Worm (Caenorhabditis elegans): ENCODE data around the gene wrt-4.

wrt-4 gene

DNA sequence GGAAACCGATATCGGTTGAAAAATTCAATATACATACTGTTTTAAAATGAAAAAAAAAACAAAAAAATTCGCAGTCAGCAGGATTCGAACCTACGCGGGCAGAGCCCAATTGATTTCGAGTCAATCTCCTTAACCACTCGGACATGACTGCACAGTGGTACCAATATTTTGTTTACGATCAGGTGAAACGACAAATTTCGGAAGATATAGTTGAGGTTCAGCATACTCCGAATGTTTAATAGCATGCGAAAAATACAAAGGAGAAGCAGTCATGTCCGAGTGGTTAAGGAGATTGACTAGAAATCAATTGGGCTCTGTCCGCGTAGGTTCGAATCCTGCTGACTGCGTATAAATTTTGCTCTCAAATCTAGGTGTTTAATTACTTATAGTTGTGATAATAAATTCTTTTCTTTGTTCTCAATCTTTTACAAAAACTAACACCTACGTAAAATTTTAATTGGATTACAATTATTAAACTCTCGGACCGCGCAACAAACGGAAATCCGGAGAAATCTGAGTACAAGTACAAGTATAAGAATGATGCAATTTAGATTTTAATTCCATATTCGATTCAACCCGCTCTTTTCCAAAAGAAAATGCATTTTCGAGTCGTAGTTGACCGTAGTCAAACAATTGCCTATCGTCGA is 16.3 kb upstream of the wrt-4 start, which contains the start of gene Y7A5A.13 (continued):
- no peak for TF ChIP-seq Y95B8A.8 (GFP tag; IDR thresholded peaks at IDR 0.05)
- no peak for TF ChIP-seq bed-2 (GFP tag; IDR thresholded peaks at IDR 0.05)
- TF ChIP-seq ets-4 (GFP tag; optimal IDR thresholded peaks at IDR 0.05), result no peak
- peak; percentile 21 for TF ChIP-seq attf-5 (GFP tag; optimal IDR thresholded peaks at IDR 0.05)
- peak; percentile 79 for TF ChIP-seq him-1 (tag; optimal IDR thresholded peaks at IDR 0.05)
- no peak for TF ChIP-seq F57A8.1 (GFP tag; optimal IDR thresholded peaks at IDR 0.05)
- TF ChIP-seq B0035.1 (tag; optimal IDR thresholded peaks at IDR 0.05), result peak; percentile 6
- TF ChIP-seq lsy-27 (tag; optimal IDR thresholded peaks at IDR 0.05; ENCODE audit: borderline replicate concordance, insufficient read depth), result no peak
- TF ChIP-seq cebp-1 (GFP tag; IDR thresholded peaks at IDR 0.05), result no peak
- peak; percentile 30 for TF ChIP-seq cebp-1 (tag; optimal IDR thresholded peaks at IDR 0.05)
- TF ChIP-seq K11D2.4 (GFP tag; IDR thresholded peaks at IDR 0.05), result 0 out of 2 replicates have a peak, but pooled peaks have one; percentile 27
- peak; percentile 88 for TF ChIP-seq B0261.1 (tag; optimal IDR thresholded peaks at IDR 0.05)
- no peak for TF ChIP-seq hlh-12 (tag; optimal IDR thresholded peaks at IDR 0.05)
- TF ChIP-seq fkh-3 (tag; optimal IDR thresholded peaks at IDR 0.05), result no peak
- no peak for TF ChIP-seq sptf-2 (GFP tag; optimal IDR thresholded peaks at IDR 0.05)
- TF ChIP-seq hrde-1 (tag; optimal IDR thresholded peaks at IDR 0.05; ENCODE audit: borderline replicate concordance), result no peak
- no peak for TF ChIP-seq ama-1 (optimal IDR thresholded peaks at IDR 0.05)
- TF ChIP-seq ama-1 (GFP tag; optimal IDR thresholded peaks at IDR 0.05), result peak in 1 of 2 experiments; percentile 64
- 0 out of 2 replicates have a peak, but pooled peaks have one; percentile 11 for TF ChIP-seq Y79H2A.3 (GFP tag; conservative IDR thresholded peaks at IDR 0.05)
- no peak for TF ChIP-seq nhr-120 (GFP tag; IDR thresholded peaks at IDR 0.05)
- TF ChIP-seq sdz-38 (tag; optimal IDR thresholded peaks at IDR 0.05), result no peak
- TF ChIP-seq athp-1 (tag; optimal IDR thresholded peaks at IDR 0.05), result no peak
- no peak for TF ChIP-seq F52B5.7 (tag; optimal IDR thresholded peaks at IDR 0.05)
- no peak for TF ChIP-seq mxl-1 (tag; optimal IDR thresholded peaks at IDR 0.05)
- TF ChIP-seq mel-28 (tag; optimal IDR thresholded peaks at IDR 0.05; ENCODE audit: borderline replicate concordance), result no peak
- peak; percentile 82 for TF ChIP-seq lin-26 (GFP tag; IDR thresholded peaks at IDR 0.05)
- TF ChIP-seq ztf-26 (tag; optimal IDR thresholded peaks at IDR 0.05), result peak; percentile 32
- TF ChIP-seq K12H6.12 (tag; optimal IDR thresholded peaks at IDR 0.05), result no peak
- TF ChIP-seq madf-6 (GFP tag; IDR thresholded peaks at IDR 0.05), result peak; percentile 45; the same call in 1 of the 2 replicates
- no peak for TF ChIP-seq tlf-1 (GFP tag; optimal IDR thresholded peaks at IDR 0.05)
- no peak for TF ChIP-seq ceh-58 (GFP tag; IDR thresholded peaks at IDR 0.05)
- peak; percentile 70 for TF ChIP-seq hmg-1.2 (GFP tag; IDR thresholded peaks at IDR 0.05)
- TF ChIP-seq D2030.7 (GFP tag; IDR thresholded peaks at IDR 0.05), result peak; percentile 83
- TF ChIP-seq F39B2.1 (GFP tag; IDR thresholded peaks at IDR 0.05), result no peak
- peak; percentile 78 for TF ChIP-seq die-1 (tag; optimal IDR thresholded peaks at IDR 0.05)

- TF ChIP-seq hmg-1.2 (GFP tag; IDR thresholded peaks at IDR 0.05) (peak; percentile 19; the same call in 1 of the 2 replicates), let-607 (tag; optimal IDR thresholded peaks at IDR 0.05) (no peak)
These were observed 15.6 kb upstream of the wrt-4 start, which contains the start of gene Y7A5A.2 for ce11 chrX:15772674-15773073. TSS of gene Y7A5A.2 (minus strand) at chrX:15772735.

DNA sequence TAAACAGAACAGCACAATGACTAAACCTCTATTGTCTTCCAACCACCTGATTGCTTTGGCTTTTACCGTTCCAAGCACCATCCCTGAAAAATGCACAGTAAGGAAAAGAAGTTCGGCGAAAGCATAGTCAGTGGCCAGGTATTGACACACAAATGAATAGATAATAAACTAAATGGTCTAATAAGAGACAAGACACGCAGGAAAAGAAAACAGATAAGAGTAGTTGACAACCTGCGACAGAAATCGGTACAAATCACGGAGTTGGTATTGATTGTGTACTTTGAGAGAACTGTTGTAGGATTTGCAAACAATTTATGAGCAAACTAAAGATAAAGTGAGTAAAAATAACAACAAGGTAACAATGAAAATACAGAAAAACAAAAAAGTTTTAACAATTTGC is 14.3 kb upstream of the wrt-4 start, which contains the start of gene Y7A5A.1:
Gene Y7A5A.1 (minus strand): TSS at position 83 of the 400 bp plus-strand sequence.
- TF ChIP-seq dpl-1 (GFP tag; optimal IDR thresholded peaks at IDR 0.05) (no peak), egl-44 (GFP tag; IDR thresholded peaks at IDR 0.05) (no peak), nhr-80 (tag; optimal IDR thresholded peaks at IDR 0.05) (peak; percentile 53)

All from whole organism, young adult.